Worm (Caenorhabditis elegans) whole organism, late embryonic: ENCODE data around the gene H02F09.3.

ENCODE experiments used
- C08G9.2 ChIP-seq: sonication (generic microtip); optimal IDR thresholded peaks from 2 replicates; lab custom pipeline; 2016; ENCODE audit warnings: mild to moderate bottlenecking, missing genetic modification characterization, moderate library complexity, missing compliant biosample characterization
- K02D7.2 ChIP-seq: sonication (generic microtip); optimal IDR thresholded peaks from 2 replicates; lab custom pipeline; 2017; ENCODE audit warnings: mild to moderate bottlenecking, missing genetic modification characterization, missing compliant biosample characterization
- Y22D7AL.16 ChIP-seq: sonication (generic microtip); optimal IDR thresholded peaks from 2 replicates; lab custom pipeline; 2016; ENCODE audit warnings: missing genetic modification characterization, missing compliant biosample characterization
- ceh-14 ChIP-seq: sonication (generic microtip); optimal IDR thresholded peaks from 2 replicates; lab custom pipeline; 2016; ENCODE audit warnings: missing genotype, missing genetic modification characterization, missing compliant biosample characterization
- ceh-18 ChIP-seq: sonication (generic microtip); optimal IDR thresholded peaks from 2 replicates; lab custom pipeline; 2016; ENCODE audit warnings: missing genetic modification characterization, missing compliant biosample characterization
- ceh-19 ChIP-seq: fragments of 200-800 bp; sonication (Bioruptor generic); optimal IDR thresholded peaks from 2 replicates; lab custom pipeline; 2018; ENCODE audit warnings: mild to moderate bottlenecking, missing genetic modification characterization, missing compliant biosample characterization
- ceh-22 ChIP-seq: sonication (generic microtip); optimal IDR thresholded peaks from 2 replicates; lab custom pipeline; 2017; ENCODE audit warnings: missing biosample characterization, missing genetic modification characterization
- ceh-30 ChIP-seq: fragments of 150-350 bp; optimal IDR thresholded peaks from 2 replicates; lab custom pipeline; 2014; ENCODE audit warnings: missing biosample characterization, missing genetic modification characterization
- ceh-31 ChIP-seq: sonication (generic microtip); optimal IDR thresholded peaks from 2 replicates; lab custom pipeline; 2016; ENCODE audit warnings: missing genetic modification characterization, missing compliant biosample characterization
- ceh-45 ChIP-seq: fragments of 200-800 bp; sonication (Bioruptor generic); IDR thresholded peaks from 2 replicates; pipeline ENCODE4 v1.3.6; 2022; ENCODE audit warnings: missing genetic modification reagents, missing genetic modification characterization, missing compliant biosample characterization
- ceh-48 ChIP-seq: sonication (generic microtip); optimal IDR thresholded peaks from 2 replicates; lab custom pipeline; 2016; ENCODE audit warnings: missing genetic modification characterization, inconsistent platforms, missing compliant biosample characterization
- che-1 ChIP-seq: sonication (generic microtip); optimal IDR thresholded peaks from 2 replicates; lab custom pipeline; 2016; ENCODE audit warnings: mild to moderate bottlenecking, missing genetic modification characterization, missing compliant biosample characterization
- dmd-4 ChIP-seq: sonication (generic microtip); optimal IDR thresholded peaks from 2 replicates; lab custom pipeline; 2016; ENCODE audit warnings: borderline replicate concordance, missing genetic modification characterization, missing compliant biosample characterization
- dve-1 ChIP-seq: sonication (generic microtip); optimal IDR thresholded peaks from 2 replicates; lab custom pipeline; 2017; ENCODE audit warnings: antibody characterized with exemption, mild to moderate bottlenecking, missing genetic modification characterization, missing compliant biosample characterization
- elt-2 ChIP-seq: sonication (generic microtip); optimal IDR thresholded peaks from 2 replicates; lab custom pipeline; 2016; ENCODE audit warnings: missing genetic modification reagents, missing genetic modification characterization, missing compliant biosample characterization
- elt-4 ChIP-seq: sonication (generic microtip); optimal IDR thresholded peaks from 2 replicates; lab custom pipeline; 2016; ENCODE audit warnings: missing genetic modification characterization, missing compliant biosample characterization
- ets-4 ChIP-seq: sonication (generic microtip); optimal IDR thresholded peaks from 2 replicates; lab custom pipeline; 2016; ENCODE audit warnings: missing genetic modification characterization, missing compliant biosample characterization
- fax-1 ChIP-seq: sonication (generic microtip); optimal IDR thresholded peaks from 2 replicates; lab custom pipeline; 2016; ENCODE audit warnings: missing genotype, missing genetic modification characterization, missing compliant biosample characterization
- fkh-10 ChIP-seq: fragments of 150-350 bp; optimal IDR thresholded peaks from 2 replicates; lab custom pipeline; 2014; ENCODE audit warnings: missing biosample characterization, missing genetic modification reagents, missing genetic modification characterization
- gmeb-2 ChIP-seq: sonication (generic microtip); optimal IDR thresholded peaks from 2 replicates; lab custom pipeline; 2016; ENCODE audit warnings: missing genetic modification characterization, inconsistent platforms, missing compliant biosample characterization
- hlh-13 ChIP-seq: fragments of 200-800 bp; sonication (Bioruptor generic); optimal IDR thresholded peaks from 2 replicates; lab custom pipeline; 2018; ENCODE audit warnings: mild to moderate bottlenecking, missing genetic modification characterization, missing compliant biosample characterization
- hlh-30 ChIP-seq: sonication (generic microtip); optimal IDR thresholded peaks from 2 replicates; lab custom pipeline; 2017; ENCODE audit warnings: antibody characterized with exemption, missing genetic modification characterization, missing compliant biosample characterization; ENCODE audit not compliant: insufficient read depth
- hlh-6 ChIP-seq: sonication (generic microtip); optimal IDR thresholded peaks from 2 replicates; lab custom pipeline; 2016; ENCODE audit warnings: missing genotype, missing genetic modification characterization, missing compliant biosample characterization
- hlh-8 ChIP-seq: sonication (generic microtip); optimal IDR thresholded peaks from 2 replicates; lab custom pipeline; 2016; ENCODE audit warnings: missing genotype, missing genetic modification characterization, missing compliant biosample characterization
- lin-11 ChIP-seq: fragments of 200-800 bp; sonication (Bioruptor generic); optimal IDR thresholded peaks from 2 replicates; lab custom pipeline; 2018; ENCODE audit warnings: mild to moderate bottlenecking, missing genetic modification characterization, missing compliant biosample characterization
- madf-2 ChIP-seq: sonication (generic microtip); optimal IDR thresholded peaks from 2 replicates; lab custom pipeline; 2017; ENCODE audit warnings: missing genetic modification characterization, missing compliant biosample characterization
- mec-3 ChIP-seq: sonication (generic microtip); optimal IDR thresholded peaks from 2 replicates; lab custom pipeline; 2016; ENCODE audit warnings: borderline replicate concordance, missing genetic modification characterization, missing compliant biosample characterization
- nfya-1 ChIP-seq: sonication (generic microtip); optimal IDR thresholded peaks from 2 replicates; lab custom pipeline; 2017; ENCODE audit warnings: missing genetic modification characterization, mild to moderate bottlenecking, missing compliant biosample characterization, antibody characterized with exemption, moderate library complexity
- nhr-11 ChIP-seq: fragments of 150-350 bp; optimal IDR thresholded peaks from 2 replicates; lab custom pipeline; 2014; ENCODE audit warnings: missing biosample characterization, missing genetic modification characterization
- pag-3 ChIP-seq: sonication (generic microtip); optimal IDR thresholded peaks from 2 replicates; lab custom pipeline; 2016; ENCODE audit warnings: missing compliant biosample characterization, missing genetic modification characterization, borderline replicate concordance
- pat-9 ChIP-seq: fragments of 200-800 bp; sonication (Bioruptor generic); optimal IDR thresholded peaks from 2 replicates; lab custom pipeline; 2018; ENCODE audit warnings: mild to moderate bottlenecking, missing genetic modification characterization, moderate library complexity, missing compliant biosample characterization
- pax-1 ChIP-seq: fragments of 150-350 bp; optimal IDR thresholded peaks from 2 replicates; lab custom pipeline; 2014; ENCODE audit warnings: missing biosample characterization, missing genetic modification characterization
- pha-4 ChIP-seq: fragments of 150-350 bp; optimal IDR thresholded peaks from 2 replicates; lab custom pipeline; 2018; ENCODE audit warnings: missing biosample characterization, missing genetic modification reagents, missing genetic modification characterization
- ref-2 ChIP-seq: sonication (generic microtip); optimal IDR thresholded peaks from 2 replicates; lab custom pipeline; 2016; ENCODE audit warnings: missing genetic modification characterization, missing compliant biosample characterization
- rnt-1 ChIP-seq: sonication (generic microtip); optimal IDR thresholded peaks from 2 replicates; lab custom pipeline; 2016; ENCODE audit warnings: missing genetic modification characterization, missing compliant biosample characterization
- sox-4 ChIP-seq: sonication (generic microtip); optimal IDR thresholded peaks from 2 replicates; lab custom pipeline; 2017; ENCODE audit warnings: mild to moderate bottlenecking, missing genetic modification characterization, inconsistent platforms, missing compliant biosample characterization
- syd-9 ChIP-seq: sonication (generic microtip); optimal IDR thresholded peaks from 2 replicates; lab custom pipeline; 2016; ENCODE audit warnings: mild to moderate bottlenecking, missing genetic modification characterization, moderate library complexity, missing compliant biosample characterization
- tbx-2 ChIP-seq: sonication (generic microtip); optimal IDR thresholded peaks from 2 replicates; lab custom pipeline; 2016; ENCODE audit warnings: missing genetic modification characterization, missing compliant biosample characterization
- tbx-7 ChIP-seq: sonication (generic microtip); optimal IDR thresholded peaks from 2 replicates; lab custom pipeline; 2016; ENCODE audit warnings: missing genotype, missing genetic modification characterization, missing compliant biosample characterization
- unc-3 ChIP-seq, 2 experiments: fragments of 200-800 bp in 1 of 2; sonication (Bioruptor generic) in 1 of 2; sonication (generic microtip) in 1 of 2; conservative IDR thresholded peaks in 1 of 2; optimal IDR thresholded peaks in 1 of 2; 2 replicates each; pipeline versions ENCODE4 v1.3.6 to Lab custom; 2016 to 2022; ENCODE audit warnings: missing compliant biosample characterization in 2 of 2, missing genetic modification characterization in 2 of 2, missing genetic modification reagents in 1 of 2
- unc-55 ChIP-seq: sonication (generic microtip); optimal IDR thresholded peaks from 2 replicates; lab custom pipeline; 2017; ENCODE audit warnings: missing biosample characterization, missing genetic modification reagents, missing genetic modification characterization
- unc-86 ChIP-seq: sonication (generic microtip); optimal IDR thresholded peaks from 2 replicates; lab custom pipeline; 2016; ENCODE audit warnings: missing genetic modification characterization, missing compliant biosample characterization
- zip-5 ChIP-seq: sonication (generic microtip); optimal IDR thresholded peaks from 2 replicates; lab custom pipeline; 2016; ENCODE audit warnings: missing genetic modification characterization, missing compliant biosample characterization
- ztf-16 ChIP-seq: sonication (generic microtip); optimal IDR thresholded peaks from 2 replicates; lab custom pipeline; 2017; ENCODE audit warnings: missing genetic modification characterization, missing compliant biosample characterization

H02F09.3 gene

DNA sequence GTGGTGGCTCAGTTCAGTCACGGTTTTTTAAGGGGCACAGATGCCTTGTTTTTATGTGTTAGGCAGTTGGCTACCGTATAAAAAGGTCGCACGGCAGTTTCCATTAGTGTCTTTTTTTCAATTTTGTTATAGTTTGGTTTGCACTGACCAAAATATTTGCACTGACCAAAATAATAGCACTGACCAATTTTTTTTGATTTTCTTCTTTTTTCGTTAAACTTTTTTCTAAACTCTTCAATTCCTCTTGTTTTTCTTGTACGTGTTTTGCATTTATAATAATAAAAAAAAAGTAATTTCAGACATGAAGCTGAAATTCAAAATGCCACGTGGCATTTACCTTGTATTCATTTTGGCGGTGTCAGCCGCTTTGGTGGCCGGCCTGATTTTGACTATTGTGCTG is at the start of gene H02F09.3:
Gene H02F09.3, plus strand, starts transcription at position 301 of the 400 bp plus-strand sequence.
- no peak for TF ChIP-seq gmeb-2
- no peak for TF ChIP-seq che-1 (tag; lab: Kevin White, UChicago)
- no peak for TF ChIP-seq pax-1
- TF ChIP-seq Y22D7AL.16, result no peak
- TF ChIP-seq, all 69 proteins: peak for 0

DNA sequence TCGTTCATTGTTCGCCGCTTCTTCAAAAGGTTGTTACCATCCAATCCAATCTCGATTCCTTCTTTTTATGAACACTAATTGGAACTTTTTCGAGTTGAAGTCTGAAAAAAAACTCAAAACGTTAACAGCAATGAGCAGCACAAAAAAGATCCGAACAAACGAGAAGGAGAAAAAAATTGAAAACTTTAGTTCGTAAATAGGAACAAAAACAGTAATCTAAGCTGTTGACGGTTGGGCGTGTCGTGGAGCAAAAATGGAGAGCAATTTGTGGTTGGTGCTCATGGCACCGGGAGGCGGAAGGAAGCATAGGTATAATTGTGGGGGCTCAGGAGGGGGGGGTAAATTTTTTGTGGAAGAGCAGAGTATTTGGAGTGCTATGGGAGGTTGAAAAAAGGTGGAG is 47.1 kb upstream of the H02F09.3 start, which contains the start of gene toca-1:
Gene toca-1, minus strand, starts transcription at position 101 of the 400 bp plus-strand sequence.
- no peak for TF ChIP-seq hlh-8 (tag; lab: Kevin White, UChicago)
- TF ChIP-seq tbx-7 (tag; lab: Kevin White, UChicago), result no peak
- no peak for TF ChIP-seq dmd-4
- no peak for TF ChIP-seq nfya-1 (tag; lab: Kevin White, UChicago)
- no peak for TF ChIP-seq ceh-30 (tag; lab: Kevin White, UChicago)
- no peak for TF ChIP-seq ceh-19 (GFP tag; lab: Kevin White, UChicago)

DNA sequence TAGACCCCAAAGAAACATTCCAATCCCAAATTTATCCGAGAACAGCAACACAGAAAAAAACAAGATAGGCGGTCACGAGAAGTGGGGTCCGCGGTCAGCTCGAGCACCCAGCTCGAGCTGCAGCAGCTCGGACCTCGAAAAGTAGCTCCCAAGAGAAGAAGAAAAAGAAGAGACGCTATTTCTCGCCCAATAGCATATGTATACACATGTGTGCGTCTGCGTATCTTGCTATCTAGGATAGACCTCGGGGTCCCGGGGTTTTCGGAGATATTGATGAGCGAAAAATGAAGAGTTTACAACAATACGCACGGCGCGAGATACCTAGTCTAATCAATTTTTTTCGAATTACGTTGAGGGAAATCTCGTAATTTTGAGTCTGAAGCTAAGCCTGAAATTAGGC is 46.4 kb upstream of the H02F09.3 start:
- no peak for TF ChIP-seq fax-1 (tag; lab: Kevin White, UChicago)
- peak; percentile 30 for TF ChIP-seq nfya-1 (tag; lab: Kevin White, UChicago)
- no peak for TF ChIP-seq nhr-11 (tag; lab: Kevin White, UChicago)
- TF ChIP-seq ceh-22 (tag; lab: Kevin White, UChicago), result no peak
- TF ChIP-seq hlh-30 (tag; lab: Kevin White, UChicago), result peak; percentile 28
- no peak for TF ChIP-seq pat-9 (tag; lab: Kevin White, UChicago)
- no peak for TF ChIP-seq ceh-30 (tag; lab: Kevin White, UChicago)
- no peak for TF ChIP-seq K02D7.2 (tag; lab: Kevin White, UChicago)
- peak; percentile 21 for TF ChIP-seq fkh-10 (GFP tag; lab: Kevin White, UChicago)
- peak; percentile 32 for TF ChIP-seq rnt-1 (tag; lab: Kevin White, UChicago)
- TF ChIP-seq mec-3, result no peak
- no peak for TF ChIP-seq tbx-2 (tag; lab: Kevin White, UChicago)
- TF ChIP-seq sox-4 (tag; lab: Kevin White, UChicago), result no peak
- no peak for TF ChIP-seq elt-2 (tag; lab: Kevin White, UChicago)
- TF ChIP-seq pag-3 (tag; lab: Kevin White, UChicago), result no peak
- no peak for TF ChIP-seq zip-5 (tag; lab: Kevin White, UChicago)
- TF ChIP-seq pha-4, result no peak
- TF ChIP-seq ceh-18 (tag; lab: Kevin White, UChicago), result peak; percentile 52
- TF ChIP-seq dmd-4, result no peak
- no peak for TF ChIP-seq ceh-45 (GFP tag; lab: Robert Waterston, UW)
- TF ChIP-seq ceh-31 (tag; lab: Kevin White, UChicago), result peak; percentile 29

ce11 chrX:1523272-1523671 is 45.2 kb upstream of the H02F09.3 start:
- TF ChIP-seq elt-4 (tag; lab: Kevin White, UChicago) (no peak), dmd-4 (no peak), unc-86 (tag; lab: Kevin White, UChicago) (no peak), pag-3 (tag; lab: Kevin White, UChicago) (no peak), tbx-7 (tag; lab: Kevin White, UChicago) (no peak), lin-11 (no peak), syd-9 (tag; lab: Kevin White, UChicago) (no peak)

ce11 chrX:1524559-1524958 is 43.9 kb upstream of the H02F09.3 start:
- TF ChIP-seq rnt-1 (tag; lab: Kevin White, UChicago) (peak; percentile 50), hlh-6 (tag; lab: Kevin White, UChicago) (no peak), unc-3 (GFP tag; conservative IDR thresholded peaks at IDR 0.05; lab: Robert Waterston, UW) (no peak), unc-3 (tag; optimal IDR thresholded peaks at IDR 0.05; lab: Kevin White, UChicago) (no peak), dve-1 (no peak), ref-2 (tag; lab: Kevin White, UChicago) (peak; percentile 36), hlh-8 (tag; lab: Kevin White, UChicago) (peak; percentile 68), gmeb-2 (no peak), hlh-13 (GFP tag; lab: Kevin White, UChicago) (no peak), ceh-18 (tag; lab: Kevin White, UChicago) (peak; percentile 27), madf-2 (tag; lab: Kevin White, UChicago) (no peak), C08G9.2 (tag; lab: Kevin White, UChicago) (no peak), ets-4 (tag; lab: Kevin White, UChicago) (no peak), ceh-14 (no peak), elt-2 (tag; lab: Kevin White, UChicago) (no peak), ztf-16 (no peak), hlh-30 (tag; lab: Kevin White, UChicago) (peak; percentile 23), unc-86 (tag; lab: Kevin White, UChicago) (no peak), ceh-45 (GFP tag; lab: Robert Waterston, UW) (no peak), ceh-48 (tag; lab: Kevin White, UChicago) (no peak), unc-55 (GFP tag; lab: Kevin White, UChicago) (peak; percentile 71), zip-5 (tag; lab: Kevin White, UChicago) (no peak)
